Fruit fly (Drosophila melanogaster) whole organism, embryonic: ENCODE measurements around the gene CG6607.
A peak's percentile ranks its signal among the peaks of the same experiment; 100 is the strongest.

Experiments used
- B-H2 ChIP-seq: fragments of 200-800 bp; sonication (Bioruptor generic); optimal IDR thresholded peaks from 2 replicates; lab custom pipeline; 2018; ENCODE audit warnings: missing biosample characterization, mild to moderate bottlenecking, missing genetic modification characterization
- CG10543 ChIP-seq: fragments of 200-800 bp; sonication (Bioruptor generic); optimal IDR thresholded peaks from 3 replicates; lab custom pipeline; 2017; ENCODE audit warnings: missing biosample characterization, mild to moderate bottlenecking, missing genetic modification characterization, moderate library complexity
- CG10654 ChIP-seq: fragments of 200-800 bp; sonication (Bioruptor generic); optimal IDR thresholded peaks from 2 replicates; lab custom pipeline; 2016; ENCODE audit warnings: missing biosample characterization, missing genetic modification characterization
- CG12659 ChIP-seq: fragments of 200-800 bp; sonication (Bioruptor generic); optimal IDR thresholded peaks from 3 replicates; lab custom pipeline; 2017; ENCODE audit warnings: mild to moderate bottlenecking, missing biosample characterization, missing genetic modification reagents, missing genetic modification characterization
- CG13287 ChIP-seq: fragments of 200-800 bp; sonication (Bioruptor generic); IDR thresholded peaks from 2 replicates; pipeline ENCODE4 v1.3.6; 2022; ENCODE audit warnings: missing biosample characterization, missing genetic modification characterization; ENCODE audit not compliant: partially characterized antibody
- CG13624 ChIP-seq: fragments of 200-800 bp; sonication (Bioruptor generic); optimal IDR thresholded peaks from 2 replicates; lab custom pipeline; 2016; ENCODE audit warnings: missing biosample characterization, missing genetic modification characterization
- CG13775 ChIP-seq: fragments of 200-800 bp; sonication (Bioruptor generic); optimal IDR thresholded peaks from 3 replicates; lab custom pipeline; 2017; ENCODE audit warnings: missing biosample characterization, mild to moderate bottlenecking, missing genetic modification characterization
- CG14050 ChIP-seq: fragments of 200-800 bp; sonication (Bioruptor generic); IDR thresholded peaks from 3 replicates; pipeline ENCODE4 v1.3.6; 2022; ENCODE audit warnings: missing biosample characterization, missing genetic modification characterization
- CG14860 ChIP-seq: fragments of 200-800 bp; sonication (Bioruptor generic); IDR thresholded peaks from 3 replicates; pipeline ENCODE4 v1.3.6; 2022; ENCODE audit warnings: missing biosample characterization, missing genetic modification characterization; ENCODE audit not compliant: partially characterized antibody
- CG15479 ChIP-seq: fragments of 200-800 bp; sonication (Bioruptor generic); optimal IDR thresholded peaks from 3 replicates; lab custom pipeline; 2019; ENCODE audit warnings: missing biosample characterization, mild to moderate bottlenecking, missing genetic modification characterization, moderate library complexity
- CG16813 ChIP-seq: fragments of 200-800 bp; sonication (Bioruptor generic); IDR thresholded peaks from 3 replicates; pipeline ENCODE4 v1.3.6; 2022; ENCODE audit warnings: missing biosample characterization, missing genetic modification characterization; ENCODE audit not compliant: partially characterized antibody
- CG17328 ChIP-seq: fragments of 200-800 bp; sonication (Bioruptor generic); IDR thresholded peaks from 2 replicates; pipeline ENCODE4 v1.3.6; 2022; ENCODE audit warnings: missing biosample characterization, missing genetic modification characterization
- CG2116 ChIP-seq: fragments of 200-800 bp; sonication (Bioruptor generic); optimal IDR thresholded peaks from 3 replicates; lab custom pipeline; 2018; ENCODE audit warnings: missing biosample characterization, mild to moderate bottlenecking, missing genetic modification characterization
- CG2199 ChIP-seq: fragments of 200-800 bp; sonication (Bioruptor generic); IDR thresholded peaks from 3 replicates; pipeline ENCODE4 v1.3.6; 2022; ENCODE audit warnings: missing biosample characterization, missing genetic modification characterization
- CG2712 ChIP-seq: fragments of 200-800 bp; optimal IDR thresholded peaks from 3 replicates; lab custom pipeline; 2019; ENCODE audit warnings: missing biosample characterization, mild to moderate bottlenecking, missing genetic modification characterization, moderate library complexity
- CG3163 ChIP-seq: fragments of 200-800 bp; sonication (Bioruptor generic); optimal IDR thresholded peaks from 3 replicates; lab custom pipeline; 2016; ENCODE audit warnings: missing biosample characterization, missing genetic modification characterization
- CG4328 ChIP-seq: fragments of 200-800 bp; sonication (Bioruptor generic); optimal IDR thresholded peaks from 3 replicates; lab custom pipeline; 2017; ENCODE audit warnings: missing biosample characterization, missing genetic modification reagents, missing genetic modification characterization
- CG5953 ChIP-seq: fragments of 200-800 bp; sonication (Bioruptor generic); IDR thresholded peaks from 2 replicates; pipeline ENCODE4 v1.3.6; 2022; ENCODE audit warnings: missing biosample characterization, missing genetic modification characterization
- CG8359 ChIP-seq: fragments of 200-800 bp; sonication (Bioruptor generic); optimal IDR thresholded peaks from 2 replicates; lab custom pipeline; 2017; ENCODE audit warnings: missing biosample characterization, mild to moderate bottlenecking, missing genetic modification characterization, borderline replicate concordance
- CG9932 ChIP-seq: fragments of 200-800 bp; sonication (Bioruptor generic); IDR thresholded peaks from 2 replicates; pipeline ENCODE4 v1.3.6; 2022; ENCODE audit warnings: missing biosample characterization, missing genetic modification characterization
- Camta ChIP-seq: fragments of 200-800 bp; sonication (Bioruptor generic); optimal IDR thresholded peaks from 2 replicates; lab custom pipeline; 2016; ENCODE audit warnings: missing biosample characterization, missing genetic modification characterization
- Dbx ChIP-seq: fragments of 200-800 bp; sonication (Bioruptor generic); IDR thresholded peaks from 3 replicates; pipeline ENCODE4 v1.3.6; 2022; ENCODE audit warnings: missing biosample characterization, missing genetic modification characterization
- Dek ChIP-seq: fragments of 200-800 bp; sonication (Bioruptor generic); optimal IDR thresholded peaks from 3 replicates; lab custom pipeline; 2019; ENCODE audit warnings: missing biosample characterization, mild to moderate bottlenecking, missing genetic modification characterization, moderate library complexity
- Dfd ChIP-seq, 2 experiments: fragments of >200 bp; optimal IDR thresholded peaks; 2 replicates each; lab custom pipeline; 2017; ENCODE audit warnings: missing biosample characterization in 2 of 2, missing genetic modification characterization in 2 of 2
- Dll ChIP-seq: fragments of 200-800 bp; sonication (Bioruptor generic); IDR thresholded peaks from 4 replicates; pipeline ENCODE4 v1.3.6; 2022; ENCODE audit warnings: missing biosample characterization, missing genetic modification characterization; ENCODE audit not compliant: partially characterized antibody
- Elba2 ChIP-seq: fragments of 200-800 bp; sonication (Bioruptor generic); optimal IDR thresholded peaks from 3 replicates; lab custom pipeline; 2016; ENCODE audit warnings: missing biosample characterization, missing genetic modification characterization
- HmgD ChIP-seq: fragments of 200-800 bp; sonication (Bioruptor generic); optimal IDR thresholded peaks from 3 replicates; lab custom pipeline; 2016; ENCODE audit warnings: missing biosample characterization, missing genetic modification characterization
- Oli ChIP-seq: fragments of 200-800 bp; sonication (Bioruptor generic); optimal IDR thresholded peaks from 2 replicates; lab custom pipeline; 2018; ENCODE audit warnings: missing biosample characterization, mild to moderate bottlenecking, missing genetic modification characterization, moderate library complexity
- Scr ChIP-seq: fragments of 200-800 bp; sonication (Bioruptor generic); IDR thresholded peaks from 2 replicates; pipeline ENCODE4 v1.3.6; 2022; ENCODE audit warnings: missing biosample characterization, missing genetic modification characterization; ENCODE audit not compliant: partially characterized antibody
- Ssrp ChIP-seq: fragments of 200-800 bp; sonication (Bioruptor generic); optimal IDR thresholded peaks from 2 replicates; lab custom pipeline; 2018; ENCODE audit warnings: missing biosample characterization, mild to moderate bottlenecking, missing genetic modification characterization, moderate library complexity
- TFAM ChIP-seq: fragments of 200-800 bp; sonication (Bioruptor generic); optimal IDR thresholded peaks from 2 replicates; lab custom pipeline; 2017; ENCODE audit warnings: missing biosample characterization, missing genetic modification characterization, inconsistent platforms
- Trl ChIP-seq, 3 experiments: fragments of >200 bp in 2 of 3; fragments of 200-800 bp in 1 of 3; sonication (Bioruptor generic) in 1 of 3; optimal IDR thresholded peaks; 2 replicates in 1 of 3; 3 replicates in 2 of 3; lab custom pipeline; 2016 to 2017; ENCODE audit warnings: missing biosample characterization in 1 of 3, missing genetic modification characterization in 1 of 3
- bbx ChIP-seq: fragments of 200-800 bp; sonication (Bioruptor generic); IDR thresholded peaks from 2 replicates; pipeline ENCODE4 v1.3.6; 2022; ENCODE audit warnings: missing biosample characterization, missing genetic modification characterization; ENCODE audit not compliant: partially characterized antibody
- caup ChIP-seq: fragments of 200-800 bp; sonication (Bioruptor generic); optimal IDR thresholded peaks from 3 replicates; lab custom pipeline; 2017; ENCODE audit warnings: missing biosample characterization, mild to moderate bottlenecking, missing genetic modification characterization, moderate library complexity; ENCODE audit not compliant: severe bottlenecking
- chm ChIP-seq: fragments of 200-800 bp; sonication (Bioruptor generic); IDR thresholded peaks from 2 replicates; pipeline ENCODE4 v1.3.6; 2022; ENCODE audit warnings: missing biosample characterization, missing genetic modification characterization
- eyg ChIP-seq: fragments of 200-800 bp; sonication (Bioruptor generic); optimal IDR thresholded peaks from 3 replicates; lab custom pipeline; 2016; ENCODE audit warnings: missing biosample characterization, missing genetic modification characterization
- gem ChIP-seq: fragments of 200-800 bp; sonication (Bioruptor generic); optimal IDR thresholded peaks from 2 replicates; lab custom pipeline; 2019; ENCODE audit warnings: missing biosample characterization, mild to moderate bottlenecking, missing genetic modification characterization, moderate library complexity
- gfzf ChIP-seq: fragments of 200-800 bp; sonication (Bioruptor generic); optimal IDR thresholded peaks from 2 replicates; lab custom pipeline; 2016; ENCODE audit warnings: missing biosample characterization, mild to moderate bottlenecking, missing genetic modification characterization, moderate library complexity
- ham ChIP-seq: fragments of 200-800 bp; sonication (Bioruptor generic); IDR thresholded peaks from 2 replicates; pipeline ENCODE4 v1.3.6; 2022; ENCODE audit warnings: missing biosample characterization, missing genetic modification characterization
- luna ChIP-seq: fragments of 200-800 bp; sonication (Bioruptor generic); optimal IDR thresholded peaks from 2 replicates; lab custom pipeline; 2016; ENCODE audit warnings: missing biosample characterization, missing genetic modification characterization
- mirr ChIP-seq: fragments of 200-800 bp; sonication (Bioruptor generic); optimal IDR thresholded peaks from 3 replicates; lab custom pipeline; 2018; ENCODE audit warnings: missing biosample characterization, mild to moderate bottlenecking, missing genetic modification characterization
- peb ChIP-seq: fragments of 200-800 bp; sonication (Bioruptor generic); IDR thresholded peaks from 2 replicates; pipeline ENCODE4 v1.3.6; 2022; ENCODE audit warnings: missing biosample characterization, missing genetic modification characterization
- pita ChIP-seq: fragments of 200-800 bp; sonication (Bioruptor generic); optimal IDR thresholded peaks from 2 replicates; lab custom pipeline; 2017; ENCODE audit warnings: missing biosample characterization, mild to moderate bottlenecking, missing genetic modification characterization
- pnt ChIP-seq: fragments of 200-800 bp; sonication (Bioruptor generic); optimal IDR thresholded peaks from 3 replicates; lab custom pipeline; 2016; ENCODE audit warnings: missing biosample characterization, missing genetic modification characterization
- ranshi ChIP-seq: fragments of 200-800 bp; sonication (Bioruptor generic); IDR thresholded peaks from 2 replicates; pipeline ENCODE4 v1.3.6; 2022; ENCODE audit warnings: missing biosample characterization, missing genetic modification characterization
- row ChIP-seq: fragments of 200-800 bp; sonication (Bioruptor generic); IDR thresholded peaks from 3 replicates; pipeline ENCODE4 v1.3.6; 2022; ENCODE audit warnings: missing biosample characterization, missing genetic modification characterization
- sisA ChIP-seq: fragments of 200-800 bp; sonication (Bioruptor generic); IDR thresholded peaks from 2 replicates; pipeline ENCODE4 v1.3.6; 2022; ENCODE audit warnings: missing biosample characterization, missing genetic modification characterization
- toy ChIP-seq: fragments of 200-800 bp; sonication (Bioruptor generic); IDR thresholded peaks from 2 replicates; pipeline ENCODE4 v1.3.6; 2022; ENCODE audit warnings: missing biosample characterization, missing genetic modification characterization
- trh ChIP-seq: fragments of 200-800 bp; sonication (Bioruptor generic); optimal IDR thresholded peaks from 2 replicates; lab custom pipeline; 2016; ENCODE audit warnings: missing biosample characterization, missing genetic modification characterization
- yki ChIP-seq: fragments of >200 bp; optimal IDR thresholded peaks from 3 replicates; lab custom pipeline; 2018

Gene CG6607

DNA sequence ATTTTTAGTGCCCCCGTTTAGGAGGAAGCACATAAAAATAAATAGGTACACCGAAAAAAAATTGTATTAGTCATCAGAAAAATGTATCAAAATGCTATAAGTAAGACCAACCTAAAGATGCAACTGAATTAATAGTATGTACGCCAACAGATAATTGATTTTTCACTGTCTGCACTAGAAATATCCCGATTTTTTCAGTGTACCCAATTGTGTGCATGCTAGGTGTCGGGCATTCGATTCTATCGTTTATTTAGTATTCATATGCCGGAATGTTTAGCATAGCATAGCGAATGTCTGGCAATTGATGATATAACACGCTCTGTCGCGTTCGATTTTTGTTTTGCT, 39.6 kb downstream of the CG6607 start (continued):
- TF ChIP-seq B-H2 (GFP tag; lab: Kevin White, UChicago) (no peak), toy (no peak), bbx (GFP tag; lab: Robert Waterston, UW) (no peak), CG8359 (peak; percentile 8), CG13287 (GFP tag; lab: Robert Waterston, UW) (no peak), ham (peak; percentile 69; the same call in 1 of the 2 replicates), CG13775 (GFP tag; lab: Kevin White, UChicago) (peak; percentile 70), CG14050 (GFP tag; lab: Robert Waterston, UW) (peak; percentile 80), Dbx (GFP tag; lab: Robert Waterston, UW) (peak; percentile 89), CG13624 (GFP tag; lab: Kevin White, UChicago) (peak; percentile 98), HmgD (GFP tag; lab: Kevin White, UChicago) (peak; percentile 48), CG3163 (peak; percentile 74), CG2116 (GFP tag; lab: Kevin White, UChicago) (peak; percentile 47), chm (GFP tag; lab: Robert Waterston, UW) (peak; percentile 88), CG2199 (GFP tag; lab: Robert Waterston, UW) (peak; percentile 94), Camta (GFP tag; lab: Kevin White, UChicago) (peak; percentile 86), gem (tag; lab: Kevin White, UChicago) (peak; percentile 92), CG5953 (GFP tag; lab: Robert Waterston, UW) (peak; percentile 77), mirr (GFP tag; lab: Kevin White, UChicago) (peak; percentile 65), sisA (GFP tag; lab: Robert Waterston, UW) (peak; percentile 90), row (GFP tag; lab: Robert Waterston, UW) (peak; percentile 90), CG4328 (GFP tag; lab: Kevin White, UChicago) (peak; percentile 70), pita (GFP tag; lab: Kevin White, UChicago) (no peak), CG10543 (peak; percentile 67), Dll (no peak), luna (peak; percentile 75), CG16813 (GFP tag; lab: Robert Waterston, UW) (no peak), peb (GFP tag; lab: Robert Waterston, UW) (0 out of 2 replicates have a peak, but pooled peaks have one; percentile 64), Ssrp (tag; lab: Kevin White, UChicago) (peak; percentile 83), CG14860 (GFP tag; lab: Robert Waterston, UW) (no peak), CG12659 (peak; percentile 83), Dek (peak; percentile 81), Elba2 (GFP tag; lab: Kevin White, UChicago) (no peak), Trl (optimal IDR thresholded peaks at IDR 0.05; lab: Kevin White, UChicago) (no peak), Trl (GFP tag; optimal IDR thresholded peaks at IDR 0.05; lab: Kevin White, UChicago) (peak; percentile 93), CG2712 (peak; percentile 82), caup (GFP tag; lab: Kevin White, UChicago) (peak; percentile 87), CG17328 (peak; percentile 91), CG10654 (GFP tag; lab: Kevin White, UChicago) (peak; percentile 80), CG15479 (GFP tag; lab: Kevin White, UChicago) (no peak), gfzf (GFP tag; lab: Kevin White, UChicago) (no peak), Scr (no peak), pnt (GFP tag; lab: Kevin White, UChicago) (peak; percentile 91), ranshi (GFP tag; lab: Robert Waterston, UW) (peak; percentile 87; the same call in 1 of the 2 replicates), TFAM (GFP tag; lab: Kevin White, UChicago) (no peak), eyg (GFP tag; lab: Kevin White, UChicago) (peak; percentile 82), yki (lab: Kevin White, UChicago) (no peak), trh (GFP tag; lab: Kevin White, UChicago) (peak; percentile 75), CG9932 (GFP tag; lab: Robert Waterston, UW) (no peak; the same call in none of the 2 replicates), Oli (peak; percentile 91), Dfd (GFP tag; optimal IDR thresholded peaks at IDR 0.05; lab: Kevin White, UChicago) (no peak)
